ENCODE assay signal across 1 fruit fly cellular context in the genomic region with DNA sequence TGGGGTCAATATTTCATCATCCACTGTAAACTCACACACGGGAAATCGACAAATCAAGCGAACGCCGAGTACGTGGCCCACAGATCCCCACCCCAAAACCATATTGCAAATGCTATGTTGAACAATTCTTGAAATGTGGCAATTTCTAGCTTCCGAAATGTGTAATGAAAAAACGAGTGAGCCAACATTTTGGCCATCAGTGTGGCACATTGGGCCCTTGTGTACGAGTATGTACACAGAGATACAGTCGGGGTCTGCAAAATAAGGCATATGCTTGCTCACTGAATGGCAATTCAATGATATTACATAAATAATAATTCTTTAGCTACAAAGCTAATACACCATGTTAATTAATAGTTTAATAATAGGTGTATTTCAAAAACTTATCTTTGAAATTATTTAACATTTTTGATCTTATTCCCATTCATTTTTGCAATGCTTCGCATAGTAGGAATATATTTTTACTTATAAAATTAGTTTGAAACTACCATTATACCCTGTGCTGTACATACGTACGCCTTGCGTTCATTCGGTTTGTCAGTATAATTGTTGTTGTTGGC.
TF ChIP-seq lines count a peak whose summit lies in the region.

No protein-coding gene starts in this region.

TF ChIP-seq in whole organism, embryonic, 481 proteins besides CTCF, POLR2A, EP300 and RAD21 (continued from another document and continues in another):
- TF ChIP-seq CG12236 (GFP tag; optimal IDR thresholded peaks at IDR 0.05; lab: Kevin White, UChicago) (peak; percentile 15), gsb-n (tag; optimal IDR thresholded peaks at IDR 0.05; lab: Kevin White, UChicago) (peak; percentile 76), gro (GFP tag; optimal IDR thresholded peaks at IDR 0.05; lab: Kevin White, UChicago) (peak; percentile 80), gcm (GFP tag; optimal IDR thresholded peaks at IDR 0.05; lab: Kevin White, UChicago) (peak; percentile 89), Ravus (GFP tag; IDR thresholded peaks at IDR 0.05; lab: Robert Waterston, UW) (peak; percentile 20), dati (GFP tag; IDR thresholded peaks at IDR 0.05; lab: Robert Waterston, UW) (no peak; the same call in 1 of the 2 replicates), crc (GFP tag; optimal IDR thresholded peaks at IDR 0.05; lab: Kevin White, UChicago) (peak; percentile 69), tio (GFP tag; optimal IDR thresholded peaks at IDR 0.05; lab: Kevin White, UChicago) (peak; percentile 91), CG6813 (GFP tag; optimal IDR thresholded peaks at IDR 0.05; lab: Kevin White, UChicago) (peak; percentile 69), Hr51 (GFP tag; optimal IDR thresholded peaks at IDR 0.05; lab: Kevin White, UChicago) (peak; percentile 75 to 95), CG11247 (GFP tag; IDR thresholded peaks at IDR 0.05; lab: Robert Waterston, UW) (peak; percentile 77), CG17802 (tag; optimal IDR thresholded peaks at IDR 0.05; lab: Kevin White, UChicago) (peak; percentile 23), CG17361 (GFP tag; IDR thresholded peaks at IDR 0.05; lab: Robert Waterston, UW) (peak; percentile 96), Hmr (GFP tag; optimal IDR thresholded peaks at IDR 0.05; lab: Kevin White, UChicago) (peak; percentile 89), sug (tag; optimal IDR thresholded peaks at IDR 0.05; lab: Kevin White, UChicago) (peak; percentile 89), pzg (GFP tag; optimal IDR thresholded peaks at IDR 0.05; lab: Kevin White, UChicago) (peak; percentile 2), ap (GFP tag; IDR thresholded peaks at IDR 0.05; lab: Robert Waterston, UW) (peak; percentile 24), MBD-R2 (GFP tag; IDR thresholded peaks at IDR 0.05; lab: Robert Waterston, UW) (peak; percentile 60; the same call in 1 of the 2 replicates), Taf1 (GFP tag; IDR thresholded peaks at IDR 0.05; lab: Robert Waterston, UW) (peak; percentile 67; the same call in 1 of the 2 replicates), cato (GFP tag; optimal IDR thresholded peaks at IDR 0.05; lab: Kevin White, UChicago; ENCODE audit: borderline replicate concordance) (peak; percentile 58), salm (tag; optimal IDR thresholded peaks at IDR 0.05; lab: Kevin White, UChicago) (peak; percentile 73), sqz (GFP tag; optimal IDR thresholded peaks at IDR 0.05; lab: Kevin White, UChicago) (peak; percentile 76), CG9817 (tag; optimal IDR thresholded peaks at IDR 0.05; lab: Kevin White, UChicago) (peak; percentile 82), tup (GFP tag; optimal IDR thresholded peaks at IDR 0.05; lab: Kevin White, UChicago) (peak; percentile 56), ken (GFP tag; IDR thresholded peaks at IDR 0.05; lab: Robert Waterston, UW) (peak; percentile 56; the same call in 1 of the 3 replicates), dmrt99B (tag; optimal IDR thresholded peaks at IDR 0.05; lab: Kevin White, UChicago) (peak; percentile 94), peb (GFP tag; IDR thresholded peaks at IDR 0.05; lab: Robert Waterston, UW) (peak; percentile 68), CG6654 (GFP tag; optimal IDR thresholded peaks at IDR 0.05; lab: Kevin White, UChicago) (peak; percentile 60), seq (GFP tag; IDR thresholded peaks at IDR 0.05; lab: Robert Waterston, UW) (peak; percentile 84), org-1 (GFP tag; optimal IDR thresholded peaks at IDR 0.05; lab: Kevin White, UChicago) (peak; percentile 82), ham (GFP tag; IDR thresholded peaks at IDR 0.05; lab: Robert Waterston, UW) (peak; percentile 52; the same call in 1 of the 2 replicates), Dfd (GFP tag; optimal IDR thresholded peaks at IDR 0.05; lab: Kevin White, UChicago) (no peak), CG3065 (GFP tag; optimal IDR thresholded peaks at IDR 0.05; lab: Kevin White, UChicago) (peak; percentile 77), gsb (GFP tag; IDR thresholded peaks at IDR 0.05; lab: Robert Waterston, UW) (peak; percentile 87), Elba2 (GFP tag; optimal IDR thresholded peaks at IDR 0.05; lab: Kevin White, UChicago) (peak; percentile 27), bbx (GFP tag; IDR thresholded peaks at IDR 0.05; lab: Robert Waterston, UW; ENCODE audit: partially characterized antibody) (no peak), z (GFP tag; IDR thresholded peaks at IDR 0.05; lab: Robert Waterston, UW) (no peak), YL-1 (GFP tag; optimal IDR thresholded peaks at IDR 0.05; lab: Kevin White, UChicago) (peak; percentile 47), Max (GFP tag; optimal IDR thresholded peaks at IDR 0.05; lab: Kevin White, UChicago) (peak; percentile 86), sisA (GFP tag; IDR thresholded peaks at IDR 0.05; lab: Robert Waterston, UW) (peak; percentile 85), CG2202 (tag; optimal IDR thresholded peaks at IDR 0.05; lab: Kevin White, UChicago) (peak; percentile 63), Adf1 (GFP tag; IDR thresholded peaks at IDR 0.05; lab: Robert Waterston, UW) (peak; percentile 66; the same call in 1 of the 2 replicates), CG31365 (tag; optimal IDR thresholded peaks at IDR 0.05; lab: Kevin White, UChicago) (peak; percentile 51), hb (GFP tag; IDR thresholded peaks at IDR 0.05; lab: Robert Waterston, UW; ENCODE audit: partially characterized antibody) (no peak), NC2β (GFP tag; optimal IDR thresholded peaks at IDR 0.05; lab: Kevin White, UChicago) (peak; percentile 73), CG2129 (GFP tag; IDR thresholded peaks at IDR 0.05; lab: Robert Waterston, UW; ENCODE audit: partially characterized antibody) (no peak), CG8290 (GFP tag; optimal IDR thresholded peaks at IDR 0.05; lab: Kevin White, UChicago) (peak; percentile 35), CG8290 (tag; optimal IDR thresholded peaks at IDR 0.05; lab: Kevin White, UChicago) (peak in 1 of 2 experiments; percentile 92), vfl (GFP tag; optimal IDR thresholded peaks at IDR 0.05; lab: Kevin White, UChicago) (peak; percentile 78), ranshi (GFP tag; IDR thresholded peaks at IDR 0.05; lab: Robert Waterston, UW) (peak; percentile 73), nmo (GFP tag; optimal IDR thresholded peaks at IDR 0.05; lab: Kevin White, UChicago) (peak; percentile 92), D (optimal IDR thresholded peaks at IDR 0.05; lab: Kevin White, UChicago) (no peak), D (GFP tag; optimal IDR thresholded peaks at IDR 0.05; lab: Kevin White, UChicago) (peak; percentile 81), CG15514 (GFP tag; optimal IDR thresholded peaks at IDR 0.05; lab: Kevin White, UChicago) (peak; percentile 78), CG12744 (GFP tag; optimal IDR thresholded peaks at IDR 0.05; lab: Kevin White, UChicago) (peak; percentile 78), CG1024 (GFP tag; IDR thresholded peaks at IDR 0.05; lab: Robert Waterston, UW) (0 out of 2 replicates have a peak, but pooled peaks have one; percentile 50), rib (GFP tag; IDR thresholded peaks at IDR 0.05; lab: Robert Waterston, UW) (peak; percentile 84), Optix (GFP tag; IDR thresholded peaks at IDR 0.05; lab: Robert Waterston, UW) (peak; percentile 64; the same call in 1 of the 3 replicates), CG1792 (GFP tag; optimal IDR thresholded peaks at IDR 0.05; lab: Kevin White, UChicago) (peak; percentile 32), Hey (tag; optimal IDR thresholded peaks at IDR 0.05; lab: Kevin White, UChicago) (no peak), Ada2b (GFP tag; IDR thresholded peaks at IDR 0.05; lab: Robert Waterston, UW) (peak; percentile 80), Dref (GFP tag; IDR thresholded peaks at IDR 0.05; lab: Robert Waterston, UW) (peak; percentile 33; the same call in 1 of the 2 replicates), CG17328 (GFP tag; IDR thresholded peaks at IDR 0.05; lab: Robert Waterston, UW) (peak; percentile 58), zf30C (GFP tag; optimal IDR thresholded peaks at IDR 0.05; lab: Kevin White, UChicago) (no peak), Vsx1 (GFP tag; optimal IDR thresholded peaks at IDR 0.05; lab: Kevin White, UChicago) (peak; percentile 68), chif (GFP tag; optimal IDR thresholded peaks at IDR 0.05; lab: Kevin White, UChicago) (peak; percentile 36 to 66), jumu (GFP tag; optimal IDR thresholded peaks at IDR 0.05; lab: Kevin White, UChicago) (peak; percentile 52), CG7963 (GFP tag; IDR thresholded peaks at IDR 0.05; lab: Robert Waterston, UW; ENCODE audit: partially characterized antibody) (no peak), ERR (GFP tag; optimal IDR thresholded peaks at IDR 0.05; lab: Kevin White, UChicago) (peak; percentile 62), CG16779 (GFP tag; IDR thresholded peaks at IDR 0.05; lab: Robert Waterston, UW) (peak; percentile 66), CG14050 (GFP tag; IDR thresholded peaks at IDR 0.05; lab: Robert Waterston, UW) (peak; percentile 76), CG17829 (tag; optimal IDR thresholded peaks at IDR 0.05; lab: Kevin White, UChicago) (peak; percentile 87), Oli (tag; optimal IDR thresholded peaks at IDR 0.05; lab: Kevin White, UChicago) (peak; percentile 90), CG10209 (GFP tag; optimal IDR thresholded peaks at IDR 0.05; lab: Kevin White, UChicago) (peak; percentile 87), CG3838 (GFP tag; optimal IDR thresholded peaks at IDR 0.05; lab: Kevin White, UChicago) (peak; percentile 48), gt (GFP tag; IDR thresholded peaks at IDR 0.05; lab: Robert Waterston, UW) (peak; percentile 53; the same call in 1 of the 2 replicates), CG10462 (GFP tag; optimal IDR thresholded peaks at IDR 0.05; lab: Kevin White, UChicago) (peak; percentile 80), trh (GFP tag; optimal IDR thresholded peaks at IDR 0.05; lab: Kevin White, UChicago) (peak; percentile 73), az2 (GFP tag; optimal IDR thresholded peaks at IDR 0.05; lab: Kevin White, UChicago) (peak; percentile 89), CG17912 (GFP tag; optimal IDR thresholded peaks at IDR 0.05; lab: Kevin White, UChicago) (peak; percentile 58), pho (GFP tag; optimal IDR thresholded peaks at IDR 0.05; lab: Kevin White, UChicago) (peak; percentile 87), sd (tag; optimal IDR thresholded peaks at IDR 0.05; lab: Kevin White, UChicago) (peak; percentile 85), bowl (GFP tag; IDR thresholded peaks at IDR 0.05; lab: Robert Waterston, UW) (peak; percentile 68), Rx (GFP tag; IDR thresholded peaks at IDR 0.05; lab: Robert Waterston, UW) (no peak; the same call in none of the 2 replicates), Camta (GFP tag; optimal IDR thresholded peaks at IDR 0.05; lab: Kevin White, UChicago) (peak; percentile 72), cad (GFP tag; optimal IDR thresholded peaks at IDR 0.05; lab: Kevin White, UChicago) (no peak), Hmx (GFP tag; optimal IDR thresholded peaks at IDR 0.05; lab: Kevin White, UChicago) (peak; percentile 54), cwo (GFP tag; optimal IDR thresholded peaks at IDR 0.05; lab: Kevin White, UChicago) (peak; percentile 85), CG7786 (GFP tag; optimal IDR thresholded peaks at IDR 0.05; lab: Kevin White, UChicago) (peak; percentile 91), oc (tag; optimal IDR thresholded peaks at IDR 0.05; lab: Kevin White, UChicago) (peak; percentile 85), repo (GFP tag; optimal IDR thresholded peaks at IDR 0.05; lab: Kevin White, UChicago) (peak; percentile 7), CG32532 (GFP tag; IDR thresholded peaks at IDR 0.05; lab: Robert Waterston, UW) (peak; percentile 91), CG8944 (GFP tag; optimal IDR thresholded peaks at IDR 0.05; lab: Kevin White, UChicago) (peak; percentile 72), Hr39 (optimal IDR thresholded peaks at IDR 0.05; lab: Kevin White, UChicago) (no peak), CG17385 (GFP tag; optimal IDR thresholded peaks at IDR 0.05; lab: Kevin White, UChicago) (peak; percentile 85), CG14965 (GFP tag; optimal IDR thresholded peaks at IDR 0.05; lab: Kevin White, UChicago; ENCODE audit: borderline replicate concordance) (peak; percentile 45), cg (GFP tag; optimal IDR thresholded peaks at IDR 0.05; lab: Kevin White, UChicago) (no peak), phol (tag; optimal IDR thresholded peaks at IDR 0.05; lab: Kevin White, UChicago) (peak; percentile 87), Chrac-16 (GFP tag; optimal IDR thresholded peaks at IDR 0.05; lab: Kevin White, UChicago) (peak; percentile 84), Oaz (GFP tag; IDR thresholded peaks at IDR 0.05; lab: Robert Waterston, UW) (peak; percentile 69), CG7745 (tag; optimal IDR thresholded peaks at IDR 0.05; lab: Kevin White, UChicago) (no peak), nom (GFP tag; optimal IDR thresholded peaks at IDR 0.05; lab: Kevin White, UChicago) (peak; percentile 78), CG30020 (tag; optimal IDR thresholded peaks at IDR 0.05; lab: Kevin White, UChicago) (peak; percentile 63), CHES-1-like (GFP tag; optimal IDR thresholded peaks at IDR 0.05; lab: Kevin White, UChicago) (peak; percentile 71), ci (GFP tag; IDR thresholded peaks at IDR 0.05; lab: Robert Waterston, UW) (peak; percentile 76), Fer3 (tag; optimal IDR thresholded peaks at IDR 0.05; lab: Kevin White, UChicago) (peak; percentile 89), Bteb2 (GFP tag; optimal IDR thresholded peaks at IDR 0.05; lab: Kevin White, UChicago) (peak; percentile 82), run (tag; optimal IDR thresholded peaks at IDR 0.05; lab: Kevin White, UChicago) (peak; percentile 86), CG1602 (GFP tag; optimal IDR thresholded peaks at IDR 0.05; lab: Kevin White, UChicago) (peak; percentile 81), CG6175 (GFP tag; IDR thresholded peaks at IDR 0.05; lab: Robert Waterston, UW) (0 out of 3 replicates have a peak, but pooled peaks have one; percentile 41), al (GFP tag; IDR thresholded peaks at IDR 0.05; lab: Robert Waterston, UW) (peak; percentile 88), Mes4 (GFP tag; optimal IDR thresholded peaks at IDR 0.05; lab: Kevin White, UChicago) (peak; percentile 62), bsh (GFP tag; optimal IDR thresholded peaks at IDR 0.05; lab: Kevin White, UChicago) (peak; percentile 82 to 86), ase (GFP tag; IDR thresholded peaks at IDR 0.05; lab: Robert Waterston, UW) (peak; percentile 76; the same call in 2 of the 3 replicates), slp2 (GFP tag; optimal IDR thresholded peaks at IDR 0.05; lab: Kevin White, UChicago) (peak; percentile 73), dpn (GFP tag; optimal IDR thresholded peaks at IDR 0.05; lab: Kevin White, UChicago) (peak; percentile 84 to 88), kni (GFP tag; optimal IDR thresholded peaks at IDR 0.05; lab: Kevin White, UChicago) (peak; percentile 37), CG13775 (GFP tag; optimal IDR thresholded peaks at IDR 0.05; lab: Kevin White, UChicago) (peak; percentile 87), row (GFP tag; IDR thresholded peaks at IDR 0.05; lab: Robert Waterston, UW) (peak; percentile 94), Tbp (GFP tag; optimal IDR thresholded peaks at IDR 0.05; lab: Kevin White, UChicago) (no peak), H15 (GFP tag; IDR thresholded peaks at IDR 0.05; lab: Robert Waterston, UW) (peak; percentile 77), Abd-B (GFP tag; optimal IDR thresholded peaks at IDR 0.05; lab: Kevin White, UChicago) (peak; percentile 84)
